Fruit fly (Drosophila melanogaster): ENCODE results near the gene Ctr9.

DNA sequence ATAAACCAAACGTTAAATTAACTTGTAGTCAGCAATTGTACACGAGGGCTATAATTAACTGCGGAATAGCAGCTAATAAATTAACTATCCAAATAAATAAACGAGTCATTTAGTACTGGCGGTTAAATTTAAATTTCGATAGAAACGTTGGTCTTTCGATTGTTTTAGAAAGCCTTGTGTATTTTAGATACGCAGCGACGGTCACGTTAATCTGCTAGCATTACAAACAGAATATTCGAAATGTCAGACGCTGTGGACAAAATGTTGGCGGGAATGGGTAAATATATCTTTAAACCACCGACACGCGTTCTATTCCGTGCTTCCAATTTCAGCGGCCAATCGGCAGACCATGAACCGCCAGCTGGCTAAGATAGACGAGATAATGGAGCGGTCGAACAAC is 24.5 kb downstream of the Ctr9 start, which contains the start of gene msd1:
- TF ChIP-seq h (GFP tag; optimal IDR thresholded peaks at IDR 0.05) (no peak), Hr83 (GFP tag; optimal IDR thresholded peaks at IDR 0.05; ENCODE audit: poor library complexity, severe bottlenecking) (no peak), OdsH (GFP tag; optimal IDR thresholded peaks at IDR 0.05) (no peak), CG9705 (GFP tag; optimal IDR thresholded peaks at IDR 0.05) (no peak)
